Fruit fly (Drosophila melanogaster): ENCODE data around the gene CG31415.
A peak's percentile ranks its signal among the peaks of the same experiment; 100 is the strongest.

CG31415 gene

DNA sequence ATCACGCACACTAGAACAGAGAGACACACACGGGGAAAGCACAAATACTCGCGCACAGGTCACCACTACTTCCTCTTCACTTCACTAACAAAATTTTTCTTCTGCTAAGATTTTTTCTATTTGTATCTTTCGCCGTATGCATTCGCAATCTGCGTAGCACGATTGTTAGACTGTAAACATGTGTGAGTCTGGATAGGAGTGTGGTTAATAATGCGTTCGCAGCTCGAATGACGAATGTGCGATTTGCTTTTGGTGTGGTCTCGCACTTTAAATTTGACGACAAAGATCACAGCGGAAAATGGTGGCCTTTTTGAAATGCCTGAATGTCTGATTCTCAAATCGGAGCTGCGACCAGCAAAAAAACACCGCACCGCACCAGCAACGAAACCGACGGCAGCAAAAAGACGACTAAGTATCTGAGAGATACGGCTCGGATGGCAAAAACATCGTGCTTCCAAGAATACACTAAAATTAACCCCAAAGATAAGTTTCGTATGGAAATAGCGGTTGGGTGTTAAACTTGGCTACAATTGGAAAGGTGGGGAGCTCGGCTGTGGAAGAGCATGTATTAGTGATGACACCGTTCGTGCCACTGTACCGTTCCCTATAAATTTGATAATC lies 38.2 kb upstream of the CG31415 start, which contains the start of gene Unc-115a (continued):
- TF ChIP-seq CG3065 (GFP tag; optimal IDR thresholded peaks at IDR 0.05) = no peak
- peak; percentile 12 for TF ChIP-seq CG8290 (GFP tag; optimal IDR thresholded peaks at IDR 0.05)
- TF ChIP-seq CG8290 (tag; optimal IDR thresholded peaks at IDR 0.05) = peak in 1 of 2 experiments; percentile 86
- peak; percentile 41 for TF ChIP-seq Dp (GFP tag; optimal IDR thresholded peaks at IDR 0.05)
- TF ChIP-seq CG14050 (GFP tag; IDR thresholded peaks at IDR 0.05) = no peak
- TF ChIP-seq CG9932 (GFP tag; IDR thresholded peaks at IDR 0.05) = no peak
- peak; percentile 29 for TF ChIP-seq CG30403 (GFP tag; optimal IDR thresholded peaks at IDR 0.05)
- TF ChIP-seq CG2120 (GFP tag; optimal IDR thresholded peaks at IDR 0.05) = peak; percentile 69
- peak; percentile 28 for TF ChIP-seq CG6854 (GFP tag; optimal IDR thresholded peaks at IDR 0.05)
- peak; percentile 54 for TF ChIP-seq CG6813 (GFP tag; optimal IDR thresholded peaks at IDR 0.05)
- TF ChIP-seq hth (optimal IDR thresholded peaks at IDR 0.05) = no peak
- TF ChIP-seq tin (GFP tag; optimal IDR thresholded peaks at IDR 0.05) = peak; percentile 45
- TF ChIP-seq CG34376 (GFP tag; optimal IDR thresholded peaks at IDR 0.05) = peak; percentile 52
- TF ChIP-seq Oaz (GFP tag; IDR thresholded peaks at IDR 0.05) = no peak
- no peak for TF ChIP-seq ci (GFP tag; IDR thresholded peaks at IDR 0.05)
- no peak for TF ChIP-seq Trl (optimal IDR thresholded peaks at IDR 0.05)
- peak; percentile 30 for TF ChIP-seq Trl (GFP tag; optimal IDR thresholded peaks at IDR 0.05)
- TF ChIP-seq CG12236 (GFP tag; optimal IDR thresholded peaks at IDR 0.05) = peak; percentile 43
- TF ChIP-seq CG17568 (GFP tag; optimal IDR thresholded peaks at IDR 0.05) = no peak
- no peak for TF ChIP-seq pan (optimal IDR thresholded peaks at IDR 0.05)
- TF ChIP-seq pan (GFP tag; optimal IDR thresholded peaks at IDR 0.05 in 1 of 2, IDR thresholded peaks at IDR 0.05 in 1 of 2) = no peak
- TF ChIP-seq so (GFP tag; IDR thresholded peaks at IDR 0.05) = no peak
- peak; percentile 38 for TF ChIP-seq Antp (GFP tag; optimal IDR thresholded peaks at IDR 0.05)
- TF ChIP-seq Hey (tag; optimal IDR thresholded peaks at IDR 0.05) = no peak
- TF ChIP-seq CHES-1-like (GFP tag; optimal IDR thresholded peaks at IDR 0.05) = peak; percentile 71
- TF ChIP-seq Hr3 (GFP tag; optimal IDR thresholded peaks at IDR 0.05) = peak; percentile 24
- TF ChIP-seq HLH54F (GFP tag; optimal IDR thresholded peaks at IDR 0.05) = peak; percentile 59
- no peak for TF ChIP-seq CG2129 (GFP tag; IDR thresholded peaks at IDR 0.05; ENCODE audit: partially characterized antibody)
- peak; percentile 32 for TF ChIP-seq CG10543 (GFP tag; optimal IDR thresholded peaks at IDR 0.05)
- TF ChIP-seq CG8924 (tag; optimal IDR thresholded peaks at IDR 0.05) = peak; percentile 66
- no peak for TF ChIP-seq croc (GFP tag; conservative IDR thresholded peaks at IDR 0.05)
- TF ChIP-seq CG30020 (tag; optimal IDR thresholded peaks at IDR 0.05) = peak; percentile 34
- TF ChIP-seq CG4424 (GFP tag; optimal IDR thresholded peaks at IDR 0.05) = no peak
- TF ChIP-seq CG18476 (GFP tag; optimal IDR thresholded peaks at IDR 0.05) = no peak
- no peak for TF ChIP-seq chinmo (GFP tag; IDR thresholded peaks at IDR 0.05; ENCODE audit: partially characterized antibody)
- no peak for TF ChIP-seq Bgb (GFP tag; IDR thresholded peaks at IDR 0.05; ENCODE audit: partially characterized antibody)
- peak; percentile 13 for TF ChIP-seq CG7786 (GFP tag; optimal IDR thresholded peaks at IDR 0.05)
- peak; percentile 42 for TF ChIP-seq gcm (GFP tag; optimal IDR thresholded peaks at IDR 0.05)
- TF ChIP-seq pum (GFP tag; optimal IDR thresholded peaks at IDR 0.05) = peak; percentile 6
- TF ChIP-seq dmrt11E (tag; optimal IDR thresholded peaks at IDR 0.05) = peak; percentile 17
- 0 out of 3 replicates have a peak, but pooled peaks have one; percentile 12 for TF ChIP-seq CG11093 (GFP tag; IDR thresholded peaks at IDR 0.05)
- TF ChIP-seq CG12071 (GFP tag; optimal IDR thresholded peaks at IDR 0.05) = no peak
- TF ChIP-seq zfh2 (GFP tag; optimal IDR thresholded peaks at IDR 0.05) = peak; percentile 54
- peak; percentile 59 for TF ChIP-seq CG12391 (tag; optimal IDR thresholded peaks at IDR 0.05)
- TF ChIP-seq ara (GFP tag; IDR thresholded peaks at IDR 0.05) = no peak
- TF ChIP-seq CG32767 (GFP tag; IDR thresholded peaks at IDR 0.05) = no peak
- no peak for TF ChIP-seq NFAT (GFP tag; IDR thresholded peaks at IDR 0.05)
- no peak for TF ChIP-seq Atf6 (GFP tag; IDR thresholded peaks at IDR 0.05)
- TF ChIP-seq D19B (GFP tag; optimal IDR thresholded peaks at IDR 0.05) = no peak
- no peak for TF ChIP-seq amos (GFP tag; IDR thresholded peaks at IDR 0.05; ENCODE audit: partially characterized antibody)
- TF ChIP-seq Rx (GFP tag; IDR thresholded peaks at IDR 0.05) = no peak
- TF ChIP-seq TFAM (GFP tag; optimal IDR thresholded peaks at IDR 0.05) = no peak
